Worm (Caenorhabditis elegans): ENCODE data around the gene smvt-1.

ce11 chrX:2551450-2551849 is 2.7 kb upstream of the smvt-1 start:
- TF ChIP-seq unc-86 (tag; optimal IDR thresholded peaks at IDR 0.05) (no peak), lin-15B (tag; optimal IDR thresholded peaks at IDR 0.05) (no peak), sox-4 (tag; optimal IDR thresholded peaks at IDR 0.05) (no peak), nhr-76 (tag; optimal IDR thresholded peaks at IDR 0.05) (no peak), jun-1 (tag; optimal IDR thresholded peaks at IDR 0.05) (no peak), ceh-90 (tag; optimal IDR thresholded peaks at IDR 0.05) (no peak), dpl-1 (GFP tag; optimal IDR thresholded peaks at IDR 0.05) (no peak), C34B4.2 (tag; optimal IDR thresholded peaks at IDR 0.05) (no peak), mep-1 (tag; optimal IDR thresholded peaks at IDR 0.05) (no peak), ama-1 (optimal IDR thresholded peaks at IDR 0.05) (no peak), mdl-1 (tag; optimal IDR thresholded peaks at IDR 0.05) (no peak), aly-2 (tag; optimal IDR thresholded peaks at IDR 0.05) (no peak)

Measured in whole organism, L1 larva.